Fruit fly (Drosophila melanogaster) whole organism, larva: ENCODE results near the gene Gpdh3.

Source experiments
- noc ChIP-seq: fragments of 200-800 bp; sonication (Bioruptor generic); optimal IDR thresholded peaks from 3 replicates; lab custom pipeline; 2019; ENCODE audit warnings: missing biosample characterization, mild to moderate bottlenecking, missing genetic modification characterization, moderate library complexity

Gpdh3 gene

DNA sequence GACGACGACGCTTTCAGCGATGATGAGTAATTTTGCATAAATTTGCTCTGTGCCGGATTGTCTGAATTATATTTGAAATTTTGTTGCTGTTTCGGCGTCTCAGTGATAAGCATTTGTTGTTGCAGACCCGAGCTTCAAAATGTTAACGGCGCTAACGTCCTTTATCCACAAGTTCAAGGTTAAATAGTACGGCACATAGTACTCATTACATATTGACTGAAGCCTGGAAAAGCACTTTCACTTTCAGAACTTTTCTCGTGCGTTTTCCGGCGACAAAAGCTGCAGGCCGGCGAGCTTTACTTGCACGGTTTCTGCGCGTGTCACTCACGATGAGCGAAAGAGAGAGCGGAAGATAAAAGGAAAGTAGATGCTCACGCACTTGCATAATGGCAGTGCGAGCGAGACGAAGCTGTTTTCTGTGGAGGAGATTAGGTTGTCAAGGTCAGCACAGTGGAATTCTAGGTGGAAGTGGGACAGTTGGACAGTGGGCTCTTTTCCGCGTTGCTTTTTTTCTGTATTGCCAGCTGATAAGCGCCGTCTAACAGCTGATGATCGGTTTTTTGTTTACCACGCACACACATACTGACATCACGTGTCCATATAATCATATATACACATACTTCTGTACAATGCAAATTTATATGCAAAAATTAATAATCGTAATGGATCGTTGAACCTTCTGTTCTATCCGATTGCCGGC is 13.6 kb upstream of the Gpdh3 start:
- TF ChIP-seq noc: peak; percentile 19

DNA sequence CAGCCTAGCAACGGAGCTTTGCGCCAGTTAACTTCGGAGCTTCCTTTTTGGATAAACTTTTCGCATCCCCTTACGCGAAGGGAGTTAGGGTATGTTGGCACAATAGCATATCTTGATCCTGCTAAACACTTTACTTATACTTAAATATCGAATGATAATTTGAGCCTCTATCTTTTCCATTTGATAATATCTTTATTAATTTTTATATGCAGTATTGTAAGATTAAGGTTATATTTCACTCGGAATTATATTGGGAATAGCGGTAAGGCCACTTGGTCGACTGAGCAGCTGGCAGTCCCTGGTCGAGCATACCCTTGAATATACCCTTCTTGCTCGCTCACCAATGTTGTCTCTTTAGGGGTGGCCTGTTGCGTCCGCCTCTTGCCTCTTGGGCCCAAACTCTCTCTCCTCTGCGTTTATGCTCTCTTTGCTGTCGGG is 13.0 kb upstream of the Gpdh3 start:
- no peak for TF ChIP-seq noc

DNA sequence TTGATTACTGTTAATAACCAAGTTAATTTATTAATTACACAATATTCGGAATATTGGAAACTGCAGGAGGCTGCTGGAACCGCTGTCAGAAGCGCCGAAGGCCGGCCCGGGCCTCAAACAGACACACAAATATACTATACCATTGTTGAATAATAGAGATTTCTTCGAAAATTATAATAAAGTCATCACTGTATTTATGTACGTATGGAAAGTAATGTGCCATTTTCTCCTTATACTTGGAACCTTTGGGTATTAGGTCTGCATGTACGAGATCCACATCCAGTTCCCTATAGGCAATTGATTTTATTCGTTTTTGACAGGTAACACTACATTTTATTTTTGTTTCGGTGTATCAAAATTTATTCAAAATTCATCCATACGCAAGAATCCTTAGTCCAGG is 9.3 kb upstream of the Gpdh3 start, which contains the start of gene CG7069:
Gene CG7069 (plus strand): TSS at position 301 of the 400 bp plus-strand sequence.
- TF ChIP-seq noc: no peak

DNA sequence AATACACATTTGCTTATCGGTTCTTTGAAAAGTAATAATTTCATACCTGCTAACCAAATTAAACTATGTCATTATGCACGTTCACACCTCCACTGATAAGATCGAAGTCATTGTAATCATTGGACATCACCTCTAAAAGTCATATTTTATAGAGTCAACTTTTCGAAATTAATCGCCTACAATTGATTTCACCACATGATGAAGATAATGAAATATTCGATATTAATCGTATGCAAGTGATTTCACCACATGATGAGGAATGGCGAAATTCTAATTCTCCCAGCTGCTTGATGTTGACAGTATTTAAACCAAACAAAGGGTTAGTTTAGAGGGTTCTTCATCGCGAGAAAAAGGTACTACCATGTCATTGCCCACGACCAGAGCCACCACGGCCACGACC is 6.2 kb upstream of the Gpdh3 start, which contains the start of gene CG18596:
Gene CG18596 (plus strand): TSS at position 250 of the 400 bp plus-strand sequence.
- no peak for TF ChIP-seq noc

DNA sequence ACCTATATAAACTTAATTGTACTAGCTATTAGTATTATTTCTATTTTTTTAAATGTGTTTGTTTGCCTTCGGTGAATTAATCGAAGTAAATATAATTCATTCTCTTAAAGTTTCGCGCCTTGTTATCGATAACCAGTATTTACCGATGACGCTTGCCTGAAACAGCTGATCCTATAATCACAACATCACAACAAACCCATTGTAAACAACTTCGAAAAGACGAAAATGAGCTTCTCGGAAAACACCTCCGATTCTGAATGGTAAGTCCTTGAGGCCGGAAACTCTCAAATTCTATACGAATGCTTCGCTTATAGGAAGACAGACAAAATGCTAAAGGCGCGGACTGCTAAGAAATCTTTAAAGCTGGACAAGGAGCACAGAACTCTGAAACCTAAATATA is 1.9 kb upstream of the Gpdh3 start, which contains the start of gene CG34149:
Gene CG34149 (plus strand): TSS at position 187 of the 400 bp plus-strand sequence.
- TF ChIP-seq noc: no peak

DNA sequence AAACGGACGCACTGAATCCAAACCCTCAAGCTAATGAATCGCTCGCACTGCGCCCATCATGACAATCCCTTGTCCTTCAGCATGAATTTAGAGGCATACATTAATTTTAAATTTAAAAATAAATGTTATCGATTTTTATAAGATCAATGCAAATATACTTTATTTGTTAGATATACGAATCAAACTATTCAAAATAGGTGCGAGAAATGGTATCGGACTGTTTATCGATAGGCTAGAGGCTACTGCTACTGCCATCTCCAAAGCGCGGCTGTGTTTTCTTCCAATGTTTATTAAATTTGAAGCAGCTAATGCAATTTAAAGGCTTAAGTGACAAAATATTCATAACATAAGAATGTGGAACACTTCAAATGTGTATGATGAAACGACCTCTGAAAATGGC is 758 bp upstream of the Gpdh3 start, which contains the start of gene CG43342:
Gene CG43342 (plus strand): TSS at position 264 of the 400 bp plus-strand sequence.
- no peak for TF ChIP-seq noc

DNA sequence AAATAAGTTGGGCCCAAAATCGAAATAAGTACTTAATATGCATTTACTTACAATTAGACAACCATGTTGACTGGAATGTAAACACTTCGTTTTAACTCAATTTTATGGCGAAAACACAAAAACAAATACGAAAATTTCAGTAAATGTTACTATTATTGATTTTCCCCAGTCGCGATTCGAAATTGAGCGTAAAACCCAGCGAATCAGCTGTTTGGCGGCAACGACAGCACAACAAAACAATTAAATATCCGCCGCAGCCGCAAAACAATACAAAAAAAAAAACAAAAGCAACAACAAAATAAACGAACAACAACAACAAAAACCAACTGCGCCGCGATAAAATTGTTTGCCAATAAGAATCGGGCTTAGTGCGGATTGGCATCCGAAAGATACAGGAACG is 7.8 kb downstream of the Gpdh3 start, which contains the start of the genes CAH8 and CG7059:
Gene CAH8 (minus strand): TSS at position 101 of the 400 bp plus-strand sequence.
Gene CG7059 (plus strand): TSS at position 167 of the 400 bp plus-strand sequence.
- no peak for TF ChIP-seq noc

DNA sequence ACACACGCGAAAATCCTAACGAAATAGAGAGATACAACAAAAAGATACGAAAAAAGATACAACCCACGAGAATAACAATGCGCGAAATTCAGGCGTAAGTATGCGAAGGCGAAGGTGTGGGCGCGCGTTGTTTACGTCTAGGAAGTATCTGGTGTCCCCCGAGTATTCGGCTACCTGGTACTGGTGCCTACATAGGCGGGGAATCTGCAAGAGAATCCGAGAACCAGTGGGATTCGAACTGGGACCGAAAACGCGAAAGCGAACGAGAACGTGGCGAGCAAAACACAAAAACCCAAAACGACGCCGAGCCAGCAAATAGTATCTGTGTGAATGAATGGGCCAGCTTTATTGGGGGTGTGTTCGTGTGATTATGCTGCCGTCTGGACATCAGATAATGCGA is 8.3 kb downstream of the Gpdh3 start:
- no peak for TF ChIP-seq noc

DNA sequence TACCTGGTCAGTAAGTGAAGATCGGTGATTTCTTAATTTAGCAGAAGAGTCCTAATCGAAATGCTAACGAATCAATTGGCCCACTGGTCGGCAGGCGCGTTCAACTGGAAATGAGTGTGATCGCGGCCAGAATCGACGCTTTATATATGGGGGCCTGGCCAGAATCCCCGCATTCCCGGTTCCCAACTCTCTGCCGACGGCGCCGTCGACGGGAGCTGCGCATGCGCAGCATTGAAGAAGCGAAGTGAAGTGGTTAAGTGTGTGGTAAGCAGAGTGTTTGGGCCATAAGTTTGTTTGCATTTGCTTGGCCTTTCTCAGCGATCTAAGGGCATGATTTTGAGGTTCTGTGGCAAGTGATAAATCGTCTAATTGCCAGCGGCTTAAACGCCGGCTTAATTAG is 12.2 kb downstream of the Gpdh3 start, which contains the start of gene CG13857:
Gene CG13857 (minus strand): TSS at position 101 of the 400 bp plus-strand sequence.
- no peak for TF ChIP-seq noc

DNA sequence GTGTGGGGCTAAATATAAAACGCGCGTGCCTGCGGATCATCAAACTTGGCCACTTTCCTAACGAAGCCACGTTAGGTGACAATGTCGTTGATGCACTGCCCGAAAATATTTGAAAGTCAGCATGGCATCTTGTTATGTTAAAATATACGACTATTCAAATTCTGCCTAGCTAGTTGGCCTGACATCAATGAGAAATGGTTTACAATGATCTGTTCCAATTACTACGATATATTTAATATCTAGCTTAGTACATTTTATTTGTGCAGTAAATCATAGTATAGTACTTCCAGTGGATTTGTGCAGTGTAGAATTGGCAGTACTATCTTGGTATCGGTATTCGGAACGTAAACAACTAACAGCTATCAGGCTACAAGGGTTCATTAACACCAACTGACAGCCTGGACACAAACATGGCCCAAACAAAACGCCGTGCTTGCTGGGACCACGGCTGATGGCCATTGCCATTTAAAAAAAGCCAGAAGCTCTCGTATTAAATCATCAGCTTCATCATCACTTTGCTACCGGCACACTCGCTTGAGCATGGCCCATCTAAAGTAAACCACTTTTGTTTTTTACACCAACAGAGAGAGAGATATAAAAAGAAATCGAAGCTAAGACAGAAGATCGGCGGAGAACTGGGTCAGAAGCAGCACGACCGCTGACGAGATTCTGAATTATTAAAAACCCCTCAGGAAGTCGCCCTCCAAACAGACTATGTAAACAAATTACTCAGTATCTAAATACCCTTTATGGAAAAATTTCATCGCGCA is 13.8 kb downstream of the Gpdh3 start:
- TF ChIP-seq noc: no peak

DNA sequence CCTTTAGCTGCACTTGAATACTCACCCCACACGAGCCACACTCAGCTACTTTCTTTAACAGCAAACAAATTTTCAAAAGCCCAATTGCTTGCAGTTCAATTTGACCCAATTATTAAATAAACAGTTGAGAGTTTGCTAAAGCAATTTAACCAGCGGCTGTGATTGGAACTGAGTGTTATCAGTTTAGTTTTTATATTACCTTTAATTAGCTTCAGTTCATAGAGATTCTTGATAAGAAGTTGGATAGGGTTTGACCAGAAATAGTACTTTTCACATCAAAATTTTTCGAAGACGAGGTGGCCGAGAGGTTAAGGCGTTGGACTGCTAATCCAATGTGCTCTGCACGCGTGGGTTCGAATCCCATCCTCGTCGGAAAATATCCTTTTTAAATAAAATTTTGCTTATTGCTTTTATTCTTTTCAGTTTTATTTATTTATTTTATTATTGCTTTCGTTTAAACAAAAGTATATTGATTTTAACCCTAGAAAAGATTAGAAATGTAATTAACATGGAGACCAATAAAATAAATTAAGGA is 14.5 kb downstream of the Gpdh3 start:
- TF ChIP-seq noc: peak; percentile 3

DNA sequence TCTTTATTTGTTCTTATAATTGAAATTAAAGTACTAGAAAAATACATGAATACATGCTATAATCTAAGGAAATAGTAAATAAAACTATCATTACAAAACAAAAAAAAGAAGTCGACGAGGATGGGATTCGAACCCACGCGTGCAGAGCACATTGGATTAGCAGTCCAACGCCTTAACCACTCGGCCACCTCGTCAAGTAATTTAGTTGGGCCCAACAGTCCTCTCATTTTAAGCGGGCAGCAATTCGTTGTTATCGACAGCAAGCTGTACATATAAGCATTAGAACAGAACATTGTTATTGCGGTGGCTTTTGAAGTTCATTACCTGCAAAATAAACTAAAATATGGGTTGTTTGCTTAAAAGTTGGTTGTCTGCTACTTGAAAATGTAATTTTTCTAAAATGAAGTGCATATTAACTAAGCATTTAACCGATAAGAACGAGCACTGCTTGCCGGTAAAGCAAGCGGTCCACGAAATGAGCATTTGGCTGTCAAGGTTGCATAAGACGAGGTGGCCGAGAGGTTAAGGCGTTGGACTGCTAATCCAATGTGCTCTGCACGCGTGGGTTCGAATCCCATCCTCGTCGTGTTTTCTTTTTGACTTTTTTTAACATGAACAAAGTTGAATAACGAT is 15.3 kb downstream of the Gpdh3 start:
- no peak for TF ChIP-seq noc

DNA sequence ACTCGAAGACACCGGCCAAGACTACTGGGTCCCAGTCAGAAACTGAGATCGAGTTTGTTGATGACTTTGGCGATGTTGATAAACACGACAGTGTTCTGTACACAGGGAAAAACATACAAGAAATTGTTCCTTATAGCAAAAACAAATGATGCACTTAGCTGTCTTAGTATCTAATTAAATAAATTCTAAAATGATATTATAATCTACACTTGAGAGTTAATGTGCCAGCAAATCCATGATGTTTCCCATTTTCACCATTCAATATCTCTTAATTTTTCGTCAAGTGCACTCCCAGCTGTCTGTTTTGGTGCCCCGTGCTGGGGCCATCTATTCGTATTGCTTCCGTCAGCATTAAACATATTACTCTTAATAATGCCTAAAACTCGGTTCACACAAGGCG is 18.4 kb downstream of the Gpdh3 start:
- no peak for TF ChIP-seq noc

DNA sequence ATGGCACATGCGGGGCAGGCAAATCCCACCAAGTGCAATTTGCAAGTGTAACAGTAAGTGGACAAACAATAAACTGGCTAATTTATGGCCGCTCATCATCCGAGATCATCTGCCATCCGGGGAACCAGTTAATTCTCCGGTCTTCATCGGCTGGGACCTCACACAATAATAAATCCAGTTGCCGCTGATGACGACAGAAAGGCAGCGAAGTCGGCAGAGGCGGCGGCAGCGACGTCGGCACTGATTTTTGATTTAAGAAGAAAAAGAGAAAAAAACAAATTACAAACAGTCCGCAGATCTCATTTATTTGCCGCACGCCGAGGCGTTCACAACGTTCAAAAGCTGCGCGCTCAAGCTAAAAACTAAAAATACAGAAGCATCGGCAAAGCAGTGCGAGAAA is 20.5 kb downstream of the Gpdh3 start, which contains the start of gene CG13856:
Gene CG13856 (plus strand): TSS at position 301 of the 400 bp plus-strand sequence.
- TF ChIP-seq noc: no peak

DNA sequence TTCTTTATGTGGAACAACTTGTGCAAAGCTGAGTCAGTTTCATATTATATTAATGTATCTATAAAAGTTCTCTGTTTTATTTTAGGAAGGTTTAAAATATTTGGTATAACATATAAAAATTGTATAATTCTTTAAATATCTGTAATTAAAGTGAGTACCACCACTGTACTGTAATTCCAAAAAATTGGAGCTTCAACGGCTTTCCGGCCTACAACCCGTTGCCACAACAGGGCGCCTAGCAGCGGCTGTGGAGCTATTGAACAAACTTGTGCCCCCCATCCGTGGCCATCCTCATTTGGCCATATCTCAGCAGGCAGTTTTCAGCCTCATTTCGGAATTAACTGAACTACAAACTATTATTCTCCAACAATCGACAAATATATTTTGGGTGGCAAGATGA is 23.8 kb downstream of the Gpdh3 start, which contains the start of gene CG13855:
Gene CG13855 (plus strand): TSS at position 301 of the 400 bp plus-strand sequence.
- no peak for TF ChIP-seq noc
